Fruit fly (Drosophila melanogaster) whole organism, embryonic: Measurements from ENCODE around the gene TotM.

Experiments
- CG32767 ChIP-seq: fragments of 200-800 bp; sonication (Bioruptor generic); IDR thresholded peaks from 2 replicates; pipeline ENCODE4 v1.3.6; 2022; ENCODE audit warnings: missing biosample characterization, missing genetic modification characterization
- CG4360 ChIP-seq: fragments of 200-800 bp; sonication (Bioruptor generic); IDR thresholded peaks from 2 replicates; pipeline ENCODE4 v1.3.6; 2022; ENCODE audit warnings: missing biosample characterization, missing genetic modification characterization

DNA sequence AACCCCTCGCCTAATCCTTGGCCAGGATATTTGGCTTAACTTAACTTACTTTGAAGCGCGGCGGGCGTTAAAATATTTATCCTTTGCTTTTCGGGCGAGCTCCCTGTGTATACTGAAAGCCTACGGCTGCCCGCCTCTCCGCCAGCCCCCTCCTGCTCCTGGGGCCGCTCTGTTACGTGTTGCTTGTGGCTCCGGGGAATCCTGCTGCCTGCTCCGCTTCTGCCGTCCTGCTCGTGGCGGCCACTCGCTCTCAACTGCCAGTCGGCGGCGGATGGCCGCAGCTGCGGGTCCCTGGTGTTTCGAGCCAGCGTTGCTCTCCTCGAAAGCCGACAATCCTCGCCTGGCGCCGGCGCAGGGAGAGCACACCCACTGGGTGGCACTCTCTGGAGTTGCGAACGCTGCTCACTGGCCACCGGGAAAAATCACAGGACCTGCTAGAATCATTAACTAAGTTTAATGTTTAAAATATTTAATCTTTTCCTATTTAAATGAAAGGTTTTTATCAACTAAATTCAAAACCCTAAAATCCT lies 15.0 kb upstream of the TotM start, which contains the start of gene CG14024:
- TF ChIP-seq CG4360 (GFP tag; lab: Robert Waterston, UW), result no peak
- no peak for TF ChIP-seq CG32767
